Fruit fly (Drosophila melanogaster): ENCODE results near the gene ApepP.

- TF ChIP-seq fru (GFP tag; optimal IDR thresholded peaks at IDR 0.05) (peak; percentile 39), foxo (GFP tag; optimal IDR thresholded peaks at IDR 0.05) (peak in 1 of 2 experiments; percentile 65), sv (GFP tag; optimal IDR thresholded peaks at IDR 0.05) (peak; percentile 61), usp (GFP tag; optimal IDR thresholded peaks at IDR 0.05) (no peak), psq (GFP tag; optimal IDR thresholded peaks at IDR 0.05) (peak; percentile 59), Sp1 (GFP tag; optimal IDR thresholded peaks at IDR 0.05) (peak; percentile 26)
These were observed 22.3 kb downstream of the ApepP start, which contains the start of the genes osi and tweek for dm6 chr2L:16887660-16888573.
